Worm (Caenorhabditis elegans) whole organism, young adult: Measurements from ENCODE around the gene his-70.

Experiments
- B0035.1 ChIP-seq: sonication (generic microtip); optimal IDR thresholded peaks from 2 replicates; lab custom pipeline; 2016; ENCODE audit warnings: missing genetic modification characterization, mild to moderate bottlenecking, missing compliant biosample characterization, missing genotype, missing genetic modification reagents
- B0336.3 ChIP-seq: fragments of 200-800 bp; sonication (Bioruptor generic); IDR thresholded peaks from 2 replicates; pipeline ENCODE4 v1.3.6; 2022; ENCODE audit warnings: missing genetic modification characterization, missing compliant biosample characterization
- D2030.7 ChIP-seq: fragments of 200-800 bp; sonication (Bioruptor generic); IDR thresholded peaks from 2 replicates; pipeline ENCODE4 v1.3.6; 2022; ENCODE audit warnings: missing genetic modification reagents, missing genetic modification characterization, missing compliant biosample characterization
- F22D6.2 ChIP-seq: sonication (generic microtip); optimal IDR thresholded peaks from 2 replicates; lab custom pipeline; 2016; ENCODE audit warnings: mild to moderate bottlenecking, missing genetic modification characterization, missing compliant biosample characterization
- F33H1.4 ChIP-seq: fragments of 200-800 bp; sonication (Bioruptor generic); IDR thresholded peaks from 2 replicates; pipeline ENCODE4 v1.3.6; 2022; ENCODE audit warnings: missing genetic modification reagents, missing genetic modification characterization, missing compliant biosample characterization
- F57C9.4 ChIP-seq: sonication (generic microtip); optimal IDR thresholded peaks from 2 replicates; lab custom pipeline; 2017; ENCODE audit warnings: mild to moderate bottlenecking, missing genetic modification characterization, missing compliant biosample characterization
- T26A5.8 ChIP-seq: sonication (generic microtip); optimal IDR thresholded peaks from 2 replicates; lab custom pipeline; 2016; ENCODE audit warnings: missing genetic modification characterization, missing compliant biosample characterization
- Y53G8AR.9 ChIP-seq: fragments of 200-800 bp; sonication (Bioruptor generic); conservative IDR thresholded peaks from 2 replicates; pipeline ENCODE4 v1.3.6; 2022; ENCODE audit warnings: missing genetic modification reagents, missing genetic modification characterization, missing compliant biosample characterization
- Y56A3A.18 ChIP-seq: fragments of 200-800 bp; sonication (Bioruptor generic); IDR thresholded peaks from 2 replicates; pipeline ENCODE4 v1.3.6; 2022; ENCODE audit warnings: missing genetic modification reagents, missing genetic modification characterization, missing compliant biosample characterization
- akir-1 ChIP-seq: fragments of 200-800 bp; sonication (Bioruptor generic); optimal IDR thresholded peaks from 2 replicates; lab custom pipeline; 2018; ENCODE audit warnings: mild to moderate bottlenecking, missing genetic modification characterization, moderate library complexity, missing compliant biosample characterization
- ama-1 ChIP-seq, 3 experiments: fragments of 150-350 bp in 1 of 3; sonication (generic microtip) in 2 of 3; optimal IDR thresholded peaks; 2 replicates each; lab custom pipeline; 2014 to 2018; ENCODE audit warnings: missing biosample characterization in 2 of 3, missing genetic modification characterization in 2 of 3, missing genetic modification reagents in 2 of 3
- attf-3 ChIP-seq: fragments of 200-800 bp; sonication (Bioruptor generic); conservative IDR thresholded peaks from 2 replicates; pipeline ENCODE4 v1.3.6; 2022; ENCODE audit warnings: missing genetic modification reagents, missing genetic modification characterization, missing compliant biosample characterization
- attf-5 ChIP-seq: fragments of 200-800 bp; sonication (Bioruptor generic); optimal IDR thresholded peaks from 2 replicates; lab custom pipeline; 2018; ENCODE audit warnings: mild to moderate bottlenecking, missing genetic modification characterization, missing compliant biosample characterization
- bed-1 ChIP-seq: fragments of 200-800 bp; sonication (Bioruptor generic); IDR thresholded peaks from 2 replicates; pipeline ENCODE4 v1.3.6; 2022; ENCODE audit warnings: missing genetic modification reagents, missing genetic modification characterization, missing compliant biosample characterization
- ceh-100 ChIP-seq: fragments of 200-800 bp; sonication (Bioruptor generic); IDR thresholded peaks from 2 replicates; pipeline ENCODE4 v1.3.6; 2022; ENCODE audit warnings: missing genetic modification reagents, missing genetic modification characterization, missing compliant biosample characterization
- ceh-27 ChIP-seq: fragments of 200-800 bp; sonication (Bioruptor generic); optimal IDR thresholded peaks from 2 replicates; lab custom pipeline; 2018; ENCODE audit warnings: mild to moderate bottlenecking, missing genetic modification characterization, moderate library complexity, missing compliant biosample characterization
- ceh-40 ChIP-seq: fragments of 200-800 bp; sonication (Bioruptor generic); IDR thresholded peaks from 2 replicates; pipeline ENCODE4 v1.3.6; 2022; ENCODE audit warnings: missing genetic modification characterization, missing compliant biosample characterization
- dox-1 ChIP-seq: fragments of 200-800 bp; sonication (Bioruptor generic); IDR thresholded peaks from 2 replicates; pipeline ENCODE4 v1.3.6; 2022; ENCODE audit warnings: missing genetic modification reagents, missing genetic modification characterization, missing compliant biosample characterization
- efl-1 ChIP-seq: fragments of 150-350 bp; optimal IDR thresholded peaks from 2 replicates; lab custom pipeline; 2014; ENCODE audit warnings: missing biosample characterization, missing genetic modification reagents, missing genetic modification characterization
- egl-18 ChIP-seq: fragments of 200-800 bp; sonication (Bioruptor generic); IDR thresholded peaks from 2 replicates; pipeline ENCODE4 v1.3.6; 2022; ENCODE audit warnings: missing genetic modification reagents, missing genetic modification characterization, missing compliant biosample characterization
- fkh-3 ChIP-seq: sonication (generic microtip); optimal IDR thresholded peaks from 2 replicates; lab custom pipeline; 2016; ENCODE audit warnings: mild to moderate bottlenecking, missing genetic modification characterization, missing compliant biosample characterization
- hmg-1.2 ChIP-seq: fragments of 200-800 bp; sonication (Bioruptor generic); IDR thresholded peaks from 2 replicates; pipeline ENCODE4 v1.3.6; 2022; ENCODE audit warnings: missing genetic modification reagents, missing genetic modification characterization, missing compliant biosample characterization
- hsf-1 ChIP-seq: fragments of 200-800 bp; sonication (Bioruptor generic); IDR thresholded peaks from 2 replicates; pipeline ENCODE4 v1.3.6; 2022; ENCODE audit warnings: missing genetic modification reagents, missing genetic modification characterization, missing compliant biosample characterization
- let-526 ChIP-seq: fragments of 200-800 bp; sonication (Bioruptor generic); IDR thresholded peaks from 2 replicates; pipeline ENCODE4 v1.3.6; 2022; ENCODE audit warnings: missing genetic modification reagents, missing genetic modification characterization, missing compliant biosample characterization
- lin-26 ChIP-seq: fragments of 200-800 bp; sonication (Bioruptor generic); IDR thresholded peaks from 2 replicates; pipeline ENCODE4 v1.3.6; 2022; ENCODE audit warnings: missing genetic modification reagents, missing genetic modification characterization, missing compliant biosample characterization
- lin-54 ChIP-seq: fragments of 200-800 bp; sonication (Bioruptor generic); optimal IDR thresholded peaks from 2 replicates; lab custom pipeline; 2018; ENCODE audit warnings: mild to moderate bottlenecking, missing genetic modification characterization, missing compliant biosample characterization
- lsl-1 ChIP-seq: fragments of 200-800 bp; sonication (Bioruptor generic); optimal IDR thresholded peaks from 2 replicates; lab custom pipeline; 2018; ENCODE audit warnings: mild to moderate bottlenecking, missing genetic modification characterization, moderate library complexity, missing compliant biosample characterization
- lsy-27 ChIP-seq: sonication (generic microtip); optimal IDR thresholded peaks from 2 replicates; lab custom pipeline; 2017; ENCODE audit warnings: missing genetic modification characterization, mild to moderate bottlenecking, missing compliant biosample characterization, antibody characterized with exemption, missing genotype, borderline replicate concordance; ENCODE audit not compliant: insufficient read depth
- madf-6 ChIP-seq: fragments of 200-800 bp; sonication (Bioruptor generic); IDR thresholded peaks from 2 replicates; pipeline ENCODE4 v1.3.6; 2022; ENCODE audit warnings: missing genetic modification reagents, missing genetic modification characterization, missing compliant biosample characterization
- madf-8 ChIP-seq: fragments of 200-800 bp; sonication (Bioruptor generic); conservative IDR thresholded peaks from 2 replicates; pipeline ENCODE4 v1.3.6; 2022; ENCODE audit warnings: missing genetic modification reagents, missing genetic modification characterization, missing compliant biosample characterization
- mes-4 ChIP-seq: sonication (generic microtip); optimal IDR thresholded peaks from 2 replicates; lab custom pipeline; 2016; ENCODE audit warnings: missing genotype, missing genetic modification characterization, missing compliant biosample characterization
- nhr-120 ChIP-seq: fragments of 200-800 bp; sonication (Bioruptor generic); IDR thresholded peaks from 2 replicates; pipeline ENCODE4 v1.3.6; 2022; ENCODE audit warnings: missing genetic modification characterization, missing compliant biosample characterization
- nhr-179 ChIP-seq: sonication (generic microtip); optimal IDR thresholded peaks from 2 replicates; lab custom pipeline; 2016; ENCODE audit warnings: mild to moderate bottlenecking, missing genetic modification characterization, missing compliant biosample characterization
- pha-4 ChIP-seq: fragments of 150-350 bp; sonication (generic microtip); optimal IDR thresholded peaks from 2 replicates; lab custom pipeline; 2014; ENCODE audit warnings: missing biosample characterization, missing genetic modification reagents, missing genetic modification characterization
- repo-1 ChIP-seq: sonication (generic microtip); optimal IDR thresholded peaks from 2 replicates; lab custom pipeline; 2017; ENCODE audit warnings: mild to moderate bottlenecking, missing genetic modification characterization, missing compliant biosample characterization
- sdz-38 ChIP-seq: sonication (generic microtip); optimal IDR thresholded peaks from 2 replicates; lab custom pipeline; 2016; ENCODE audit warnings: missing genotype, missing genetic modification characterization, missing compliant biosample characterization
- snpc-1.1 ChIP-seq: sonication (generic microtip); optimal IDR thresholded peaks from 2 replicates; lab custom pipeline; 2017; ENCODE audit warnings: missing genetic modification characterization, mild to moderate bottlenecking, missing compliant biosample characterization, antibody characterized with exemption, moderate library complexity, missing genotype, missing genetic modification reagents; ENCODE audit not compliant: insufficient read depth
- snpc-1.3 ChIP-seq: sonication (generic microtip); optimal IDR thresholded peaks from 2 replicates; lab custom pipeline; 2017; ENCODE audit warnings: missing genetic modification characterization, mild to moderate bottlenecking, missing compliant biosample characterization, antibody characterized with exemption, moderate library complexity, missing genotype, missing genetic modification reagents; ENCODE audit not compliant: insufficient read depth
- snpc-3.4 ChIP-seq: sonication (generic microtip); optimal IDR thresholded peaks from 2 replicates; lab custom pipeline; 2017; ENCODE audit warnings: missing genetic modification characterization, mild to moderate bottlenecking, missing compliant biosample characterization, antibody characterized with exemption, moderate library complexity, missing genotype, missing genetic modification reagents
- tbx-9 ChIP-seq: sonication (generic microtip); optimal IDR thresholded peaks from 2 replicates; lab custom pipeline; 2016; ENCODE audit warnings: borderline replicate concordance, missing genetic modification characterization, inconsistent platforms, missing compliant biosample characterization
- tlf-1 ChIP-seq: fragments of 200-800 bp; sonication (Bioruptor generic); optimal IDR thresholded peaks from 2 replicates; lab custom pipeline; 2018; ENCODE audit warnings: mild to moderate bottlenecking, missing genetic modification characterization, missing compliant biosample characterization
- unc-130 ChIP-seq: sonication (generic microtip); optimal IDR thresholded peaks from 2 replicates; lab custom pipeline; 2016; ENCODE audit warnings: missing genetic modification reagents, missing genetic modification characterization, missing compliant biosample characterization
- zim-3 ChIP-seq: sonication (generic microtip); optimal IDR thresholded peaks from 2 replicates; lab custom pipeline; 2017; ENCODE audit warnings: mild to moderate bottlenecking, missing genetic modification characterization, moderate library complexity, missing compliant biosample characterization
- ztf-26 ChIP-seq: sonication (generic microtip); optimal IDR thresholded peaks from 2 replicates; lab custom pipeline; 2017; ENCODE audit warnings: missing genetic modification characterization, missing compliant biosample characterization
- ztf-3 ChIP-seq: fragments of 200-800 bp; sonication (Bioruptor generic); optimal IDR thresholded peaks from 2 replicates; lab custom pipeline; 2018; ENCODE audit warnings: mild to moderate bottlenecking, missing genetic modification characterization, missing compliant biosample characterization

Gene his-70

ce11 chrIII:4098107-4098620, 38.2 kb upstream of the his-70 start, which contains the start of gene rei-1:
rei-1 (minus strand) TSS chrIII:4098190.
- TF ChIP-seq tbx-9 (tag; lab: Kevin White, UChicago) (no peak), mes-4 (tag; lab: Kevin White, UChicago) (no peak), pha-4 (tag; lab: Kevin White, UChicago) (no peak), Y53G8AR.9 (GFP tag; lab: Robert Waterston, UW) (0 out of 2 replicates have a peak, but pooled peaks have one; percentile 19), B0035.1 (no peak), egl-18 (GFP tag; lab: Robert Waterston, UW) (no peak), ztf-3 (GFP tag; lab: Kevin White, UChicago) (no peak), ama-1 (optimal IDR thresholded peaks at IDR 0.05; lab: Kevin White, UChicago) (no peak), ama-1 (GFP tag; optimal IDR thresholded peaks at IDR 0.05; lab: Kevin White, UChicago) (no peak), fkh-3 (tag; lab: Kevin White, UChicago) (no peak), D2030.7 (GFP tag; lab: Robert Waterston, UW) (peak; percentile 32; the same call in 1 of the 2 replicates), lin-26 (no peak), ceh-40 (GFP tag; lab: Robert Waterston, UW) (no peak), F33H1.4 (GFP tag; lab: Robert Waterston, UW) (peak; percentile 37), sdz-38 (tag; lab: Kevin White, UChicago) (no peak), let-526 (GFP tag; lab: Robert Waterston, UW) (no peak), Y56A3A.18 (no peak), nhr-120 (GFP tag; lab: Robert Waterston, UW) (no peak), madf-6 (GFP tag; lab: Robert Waterston, UW) (peak; percentile 37), snpc-3.4 (tag; lab: Kevin White, UChicago) (no peak), tlf-1 (no peak), F22D6.2 (tag; lab: Kevin White, UChicago) (no peak), efl-1 (GFP tag; lab: Kevin White, UChicago) (peak; percentile 60), attf-5 (GFP tag; lab: Kevin White, UChicago) (no peak), unc-130 (GFP tag; lab: Kevin White, UChicago) (no peak), lin-54 (peak; percentile 58), madf-8 (GFP tag; lab: Robert Waterston, UW) (peak; percentile 29), T26A5.8 (no peak), lsl-1 (peak; percentile 86)

- no peak for TF ChIP-seq F22D6.2 (tag; lab: Kevin White, UChicago)
- no peak for TF ChIP-seq attf-3 (GFP tag; lab: Robert Waterston, UW)
- no peak for TF ChIP-seq hsf-1 (GFP tag; lab: Robert Waterston, UW)
- peak; percentile 21; the same call in 1 of the 2 replicates for TF ChIP-seq ceh-100 (GFP tag; lab: Robert Waterston, UW)
- no peak for TF ChIP-seq nhr-179 (tag; lab: Kevin White, UChicago)
- no peak for TF ChIP-seq F57C9.4 (tag; lab: Kevin White, UChicago)
- TF ChIP-seq ama-1 (optimal IDR thresholded peaks at IDR 0.05; lab: Kevin White, UChicago) = peak; percentile 61
- no peak for TF ChIP-seq ama-1 (GFP tag; optimal IDR thresholded peaks at IDR 0.05; lab: Kevin White, UChicago)
- no peak for TF ChIP-seq B0035.1
- no peak; the same call in 1 of the 2 replicates for TF ChIP-seq B0336.3
- peak; percentile 5; the same call in 1 of the 2 replicates for TF ChIP-seq hmg-1.2 (GFP tag; lab: Robert Waterston, UW)
- TF ChIP-seq dox-1 (GFP tag; lab: Robert Waterston, UW) = peak; percentile 31; the same call in 1 of the 2 replicates
- TF ChIP-seq repo-1 (tag; lab: Kevin White, UChicago) = no peak
- no peak for TF ChIP-seq ceh-27 (GFP tag; lab: Kevin White, UChicago)
- no peak for TF ChIP-seq Y56A3A.18
- no peak for TF ChIP-seq pha-4 (tag; lab: Kevin White, UChicago)
- 0 out of 2 replicates have a peak, but pooled peaks have one; percentile 22 for TF ChIP-seq Y53G8AR.9 (GFP tag; lab: Robert Waterston, UW)
- TF ChIP-seq snpc-1.1 (tag; lab: Kevin White, UChicago) = no peak
- TF ChIP-seq lsy-27 = no peak
- TF ChIP-seq D2030.7 (GFP tag; lab: Robert Waterston, UW) = 0 out of 2 replicates have a peak, but pooled peaks have one; percentile 21
- no peak for TF ChIP-seq snpc-1.3 (tag; lab: Kevin White, UChicago)
- no peak for TF ChIP-seq bed-1 (GFP tag; lab: Robert Waterston, UW)
- TF ChIP-seq ztf-3 (GFP tag; lab: Kevin White, UChicago) = no peak
- TF ChIP-seq ztf-26 = peak; percentile 35
- TF ChIP-seq fkh-3 (tag; lab: Kevin White, UChicago) = no peak
- TF ChIP-seq zim-3 (tag; lab: Kevin White, UChicago) = no peak
- TF ChIP-seq madf-8 (GFP tag; lab: Robert Waterston, UW) = no peak
- no peak for TF ChIP-seq akir-1 (GFP tag; lab: Kevin White, UChicago)
Measured at ce11 chrIII:4096370-4096842, 36.5 kb upstream of the his-70 start.
